Fruit fly (Drosophila melanogaster): ENCODE measurements around the gene Lsp1beta.

Lsp1beta gene

DNA sequence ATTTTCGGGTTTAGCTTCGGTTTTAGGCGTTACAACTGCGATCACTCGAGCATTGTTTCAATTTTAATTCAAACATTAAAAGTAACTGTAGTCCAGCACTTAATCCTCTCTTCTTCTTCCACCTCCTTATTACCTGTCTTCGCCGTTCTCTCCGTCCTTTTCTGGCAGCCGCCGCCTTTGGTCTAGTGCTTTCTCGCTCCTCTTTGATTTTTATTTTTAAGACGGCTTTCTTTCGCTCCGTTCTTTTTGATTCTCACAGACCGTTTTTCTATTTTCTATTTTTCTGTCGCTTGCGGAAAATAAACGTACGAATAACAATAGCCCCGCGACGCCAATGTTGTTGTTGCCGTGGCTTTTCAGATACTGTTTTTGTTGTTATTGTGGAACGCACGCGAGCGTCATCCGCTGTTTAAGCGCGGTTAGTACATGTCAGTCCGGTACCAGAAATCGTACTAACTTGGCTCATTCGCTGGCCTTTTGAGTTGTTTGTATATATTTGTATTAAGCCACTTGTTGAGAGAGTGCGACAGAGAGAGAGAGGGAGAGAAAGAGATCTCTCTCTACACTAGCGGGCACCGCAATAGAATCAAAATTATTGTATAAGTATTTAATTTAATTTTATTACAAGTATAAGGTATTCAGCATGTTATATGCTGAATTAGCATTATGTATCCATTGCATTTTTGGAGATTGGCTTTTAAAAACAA, 30.2 kb upstream of the Lsp1beta start, which contains the start of gene aru (continued):
- TF ChIP-seq CoRest (tag; optimal IDR thresholded peaks at IDR 0.05) = peak; percentile 15
- TF ChIP-seq CG7786 (GFP tag; optimal IDR thresholded peaks at IDR 0.05) = no peak
- TF ChIP-seq Jarid2 (GFP tag; optimal IDR thresholded peaks at IDR 0.05) = peak; percentile 68
- no peak for TF ChIP-seq amos (GFP tag; IDR thresholded peaks at IDR 0.05; ENCODE audit: partially characterized antibody)
- TF ChIP-seq CG9437 (GFP tag; optimal IDR thresholded peaks at IDR 0.05) = no peak
- peak; percentile 64 for TF ChIP-seq nom (GFP tag; optimal IDR thresholded peaks at IDR 0.05)
- no peak for TF ChIP-seq lilli (GFP tag; optimal IDR thresholded peaks at IDR 0.05)
- 0 out of 2 replicates have a peak, but pooled peaks have one; percentile 37 for TF ChIP-seq nerfin-2 (GFP tag; IDR thresholded peaks at IDR 0.05; ENCODE audit: partially characterized antibody)
- no peak for TF ChIP-seq CG16779 (GFP tag; IDR thresholded peaks at IDR 0.05)
- peak; percentile 76 for TF ChIP-seq pros (GFP tag; optimal IDR thresholded peaks at IDR 0.05)
- TF ChIP-seq ase (GFP tag; IDR thresholded peaks at IDR 0.05) = no peak
- TF ChIP-seq CG3847 (GFP tag; IDR thresholded peaks at IDR 0.05) = peak; percentile 35; the same call in 1 of the 2 replicates
- TF ChIP-seq dm (GFP tag; optimal IDR thresholded peaks at IDR 0.05) = no peak
- TF ChIP-seq gcm (GFP tag; optimal IDR thresholded peaks at IDR 0.05) = peak; percentile 50
- no peak for TF ChIP-seq Doc3 (GFP tag; IDR thresholded peaks at IDR 0.05; ENCODE audit: partially characterized antibody)
- TF ChIP-seq Hsf (GFP tag; optimal IDR thresholded peaks at IDR 0.05) = no peak
- peak; percentile 60 for TF ChIP-seq CG12391 (tag; optimal IDR thresholded peaks at IDR 0.05)
- peak; percentile 6; the same call in 1 of the 2 replicates for TF ChIP-seq NFAT (GFP tag; IDR thresholded peaks at IDR 0.05)
- no peak for TF ChIP-seq CG4820 (GFP tag; optimal IDR thresholded peaks at IDR 0.05)
- no peak for TF ChIP-seq Dip2 (GFP tag; IDR thresholded peaks at IDR 0.05)
- no peak for TF ChIP-seq Six4 (GFP tag; optimal IDR thresholded peaks at IDR 0.05)
- TF ChIP-seq klu (GFP tag; IDR thresholded peaks at IDR 0.05) = no peak
- TF ChIP-seq org-1 (GFP tag; optimal IDR thresholded peaks at IDR 0.05) = no peak
- no peak for TF ChIP-seq CG8765 (GFP tag; IDR thresholded peaks at IDR 0.05)
- TF ChIP-seq scrt (GFP tag; optimal IDR thresholded peaks at IDR 0.05) = peak; percentile 63
- peak in 1 of 2 experiments; percentile 4 for TF ChIP-seq insv (GFP tag; optimal IDR thresholded peaks at IDR 0.05)
- TF ChIP-seq grau (tag; optimal IDR thresholded peaks at IDR 0.05) = peak; percentile 26
- TF ChIP-seq CG6683 (GFP tag; optimal IDR thresholded peaks at IDR 0.05) = no peak
- no peak for TF ChIP-seq CG17802 (tag; optimal IDR thresholded peaks at IDR 0.05)
- TF ChIP-seq mirr (GFP tag; optimal IDR thresholded peaks at IDR 0.05) = no peak
- no peak for TF ChIP-seq CG6813 (GFP tag; optimal IDR thresholded peaks at IDR 0.05)
- TF ChIP-seq sug (tag; optimal IDR thresholded peaks at IDR 0.05) = peak; percentile 16
- peak; percentile 47 for TF ChIP-seq Fer1 (GFP tag; optimal IDR thresholded peaks at IDR 0.05)
- no peak for TF ChIP-seq GATAe (GFP tag; conservative IDR thresholded peaks at IDR 0.05)
- TF ChIP-seq sim (GFP tag; IDR thresholded peaks at IDR 0.05) = no peak
- peak; percentile 29; the same call in 1 of the 2 replicates for TF ChIP-seq E2f2 (GFP tag; IDR thresholded peaks at IDR 0.05)
- no peak for TF ChIP-seq ham (GFP tag; IDR thresholded peaks at IDR 0.05)
- no peak for TF ChIP-seq chn (GFP tag; optimal IDR thresholded peaks at IDR 0.05)
- TF ChIP-seq CG9876 (GFP tag; optimal IDR thresholded peaks at IDR 0.05) = no peak
- no peak for TF ChIP-seq CG14050 (GFP tag; IDR thresholded peaks at IDR 0.05)
- TF ChIP-seq dysf (GFP tag; IDR thresholded peaks at IDR 0.05) = peak; percentile 12; the same call in 1 of the 3 replicates
- no peak; the same call in 3 of the 4 replicates for TF ChIP-seq Dll (GFP tag; IDR thresholded peaks at IDR 0.05; ENCODE audit: partially characterized antibody)
- peak; percentile 24; the same call in 1 of the 2 replicates for TF ChIP-seq Awh (GFP tag; IDR thresholded peaks at IDR 0.05)
- peak; percentile 86 for TF ChIP-seq Med (GFP tag)
- TF ChIP-seq CG4328 (GFP tag; optimal IDR thresholded peaks at IDR 0.05) = no peak
- TF ChIP-seq Camta (GFP tag; optimal IDR thresholded peaks at IDR 0.05) = no peak
- TF ChIP-seq CG9932 (GFP tag; IDR thresholded peaks at IDR 0.05) = no peak
- no peak for TF ChIP-seq CG8944 (GFP tag; optimal IDR thresholded peaks at IDR 0.05)
- no peak for TF ChIP-seq vnd (GFP tag; IDR thresholded peaks at IDR 0.05; ENCODE audit: partially characterized antibody)
- TF ChIP-seq cad (GFP tag; optimal IDR thresholded peaks at IDR 0.05) = no peak

Data from whole organism, embryonic.